Fruit fly (Drosophila melanogaster) whole organism, pupa: Measurements from ENCODE around the gene Sik2.

ENCODE experiments used
- CG10348 ChIP-seq: fragments of 200-800 bp; sonication (Bioruptor generic); IDR thresholded peaks from 2 replicates; pipeline ENCODE4 v1.3.6; 2022; ENCODE audit warnings: missing biosample characterization, missing genetic modification characterization
- CG12605 ChIP-seq: fragments of 200-800 bp; sonication (Bioruptor generic); IDR thresholded peaks from 2 replicates; pipeline ENCODE4 v1.3.6; 2022; ENCODE audit warnings: missing biosample characterization, missing genetic modification characterization
- CG13204 ChIP-seq: fragments of 200-800 bp; sonication (Bioruptor generic); optimal IDR thresholded peaks from 2 replicates; lab custom pipeline; 2018; ENCODE audit warnings: missing biosample characterization, mild to moderate bottlenecking, missing genetic modification characterization, moderate library complexity
- CG14655 ChIP-seq: fragments of 200-800 bp; sonication (Bioruptor generic); optimal IDR thresholded peaks from 3 replicates; lab custom pipeline; 2017; ENCODE audit warnings: mild to moderate bottlenecking, missing biosample characterization, missing genetic modification reagents, missing genetic modification characterization
- CG15710 ChIP-seq: fragments of 200-800 bp; sonication (Bioruptor generic); optimal IDR thresholded peaks from 2 replicates; lab custom pipeline; 2018; ENCODE audit warnings: missing biosample characterization, mild to moderate bottlenecking, missing genetic modification characterization, moderate library complexity
- CG17806 ChIP-seq: fragments of 200-800 bp; sonication (Bioruptor generic); optimal IDR thresholded peaks from 2 replicates; lab custom pipeline; 2018; ENCODE audit warnings: missing biosample characterization, mild to moderate bottlenecking, missing genetic modification characterization, moderate library complexity
- CG32121 ChIP-seq: fragments of 200-800 bp; sonication (Bioruptor generic); IDR thresholded peaks from 2 replicates; pipeline ENCODE4 v1.3.6; 2022; ENCODE audit warnings: missing biosample characterization, missing genetic modification characterization
- CG34367 ChIP-seq: fragments of 200-800 bp; sonication (Bioruptor generic); optimal IDR thresholded peaks from 2 replicates; lab custom pipeline; 2018; ENCODE audit warnings: missing biosample characterization, mild to moderate bottlenecking, missing genetic modification characterization
- CG4496 ChIP-seq: fragments of 200-800 bp; sonication (Bioruptor generic); IDR thresholded peaks from 3 replicates; pipeline ENCODE4 v1.3.6; 2022; ENCODE audit warnings: missing biosample characterization, missing genetic modification characterization
- CG8159 ChIP-seq: fragments of 200-800 bp; sonication (Bioruptor generic); optimal IDR thresholded peaks from 3 replicates; lab custom pipeline; 2018; ENCODE audit warnings: missing biosample characterization, mild to moderate bottlenecking, missing genetic modification characterization, moderate library complexity
- CG8301 ChIP-seq: fragments of 200-800 bp; sonication (Bioruptor generic); optimal IDR thresholded peaks from 2 replicates; lab custom pipeline; 2018; ENCODE audit warnings: missing biosample characterization, mild to moderate bottlenecking, missing genetic modification characterization
- CG9948 ChIP-seq: fragments of 200-800 bp; sonication (Bioruptor generic); optimal IDR thresholded peaks from 2 replicates; lab custom pipeline; 2018; ENCODE audit warnings: missing biosample characterization, mild to moderate bottlenecking, missing genetic modification characterization, moderate library complexity
- D1 ChIP-seq: fragments of 200-800 bp; sonication (Bioruptor generic); optimal IDR thresholded peaks from 2 replicates; lab custom pipeline; 2018; ENCODE audit warnings: missing biosample characterization, mild to moderate bottlenecking, missing genetic modification characterization, moderate library complexity
- EcR ChIP-seq: fragments of 200-800 bp; sonication (Bioruptor generic); optimal IDR thresholded peaks from 3 replicates; lab custom pipeline; 2019; ENCODE audit warnings: missing biosample characterization, missing genetic modification characterization, mild to moderate bottlenecking, moderate library complexity, missing genetic modification reagents
- Ets98B ChIP-seq: fragments of 200-800 bp; sonication (Bioruptor generic); IDR thresholded peaks from 2 replicates; pipeline ENCODE4 v1.3.6; 2022; ENCODE audit warnings: missing biosample characterization, missing genetic modification characterization
- Pif1A ChIP-seq: fragments of 200-800 bp; sonication (Bioruptor generic); optimal IDR thresholded peaks from 3 replicates; lab custom pipeline; 2016; ENCODE audit warnings: missing biosample characterization, missing genetic modification characterization
- Pif1B ChIP-seq: fragments of 200-800 bp; sonication (Bioruptor generic); optimal IDR thresholded peaks from 3 replicates; lab custom pipeline; 2016; ENCODE audit warnings: missing biosample characterization, missing genetic modification characterization
- Snoo ChIP-seq: fragments of 200-800 bp; sonication (Bioruptor generic); optimal IDR thresholded peaks from 3 replicates; lab custom pipeline; 2017; ENCODE audit warnings: missing biosample characterization, mild to moderate bottlenecking, missing genetic modification characterization, inconsistent platforms
- fd96Ca ChIP-seq: fragments of 200-800 bp; sonication (Bioruptor generic); IDR thresholded peaks from 3 replicates; pipeline ENCODE4 v1.3.6; 2022; ENCODE audit warnings: missing biosample characterization, missing genetic modification characterization
- gl ChIP-seq: fragments of 200-800 bp; sonication (Bioruptor generic); optimal IDR thresholded peaks from 2 replicates; lab custom pipeline; 2018; ENCODE audit warnings: missing biosample characterization, mild to moderate bottlenecking, missing genetic modification characterization
- rn ChIP-seq: fragments of 200-800 bp; sonication (Bioruptor generic); IDR thresholded peaks from 2 replicates; pipeline ENCODE4 v1.3.6; 2022; ENCODE audit warnings: missing biosample characterization, missing genetic modification characterization

Sik2 gene

DNA sequence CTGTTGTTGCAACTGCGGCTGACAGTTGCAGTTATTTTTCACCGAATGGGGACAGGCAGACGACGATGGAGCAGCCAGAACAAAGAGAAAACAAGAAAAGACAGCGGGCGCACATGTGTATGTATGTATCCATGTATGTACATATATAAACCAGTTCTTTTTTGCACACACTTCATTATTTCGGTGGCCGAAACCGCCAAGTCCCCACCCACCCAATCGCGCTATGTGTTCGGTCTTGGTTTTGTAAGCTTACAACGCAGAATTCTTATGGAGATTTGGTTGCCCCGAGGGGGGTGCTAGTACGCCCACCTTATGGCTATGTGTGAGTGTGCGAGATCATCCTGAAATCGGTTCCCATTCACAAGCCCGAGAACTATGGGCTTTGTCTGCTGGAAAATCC lies 30.4 kb downstream of the Sik2 start:
- TF ChIP-seq CG13204 (GFP tag; lab: Kevin White, UChicago) (peak; percentile 26), CG14655 (GFP tag; lab: Kevin White, UChicago) (no peak)

DNA sequence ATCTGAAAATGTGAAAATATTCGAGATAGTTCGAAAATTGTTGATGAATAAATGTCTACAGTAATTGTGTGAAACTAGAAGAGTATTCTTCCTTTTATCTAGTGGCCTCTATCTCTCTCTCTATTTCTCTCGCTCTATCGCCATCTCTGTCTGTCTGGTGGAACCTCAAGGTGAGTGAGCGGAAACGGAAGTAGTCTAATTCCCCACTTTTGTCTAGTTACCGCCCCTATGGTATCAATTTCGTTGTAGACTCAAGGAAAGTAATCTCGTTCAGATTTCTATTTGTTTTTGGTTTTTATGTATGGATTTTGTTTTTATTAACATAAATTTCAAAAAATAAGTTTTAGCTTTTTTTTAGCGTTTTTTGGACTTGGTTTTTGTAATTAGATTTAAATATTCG lies 36.9 kb downstream of the Sik2 start:
- no peak for TF ChIP-seq CG13204 (GFP tag; lab: Kevin White, UChicago)

DNA sequence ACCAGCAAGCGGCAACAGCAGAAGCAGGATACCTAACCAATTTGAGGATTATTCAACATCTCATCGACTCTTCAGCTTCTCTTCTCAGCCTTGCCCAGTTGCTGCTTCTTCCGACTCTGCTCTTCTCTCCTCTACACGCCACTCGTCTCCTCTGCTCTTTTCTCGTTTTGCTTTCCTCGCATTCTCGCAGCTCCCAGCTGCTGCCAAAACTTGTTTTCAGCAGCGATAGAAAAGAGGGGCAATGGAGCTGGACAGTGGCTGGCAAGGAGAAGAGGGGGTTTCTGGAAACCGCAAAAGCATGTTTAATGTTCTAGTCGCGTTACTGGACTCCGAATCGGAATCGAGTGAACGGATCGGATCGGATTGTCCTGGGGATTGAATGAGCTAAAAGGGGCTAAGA lies 48.4 kb downstream of the Sik2 start:
- TF ChIP-seq CG8301, result no peak
- no peak for TF ChIP-seq CG15710 (tag; lab: Kevin White, UChicago)

DNA sequence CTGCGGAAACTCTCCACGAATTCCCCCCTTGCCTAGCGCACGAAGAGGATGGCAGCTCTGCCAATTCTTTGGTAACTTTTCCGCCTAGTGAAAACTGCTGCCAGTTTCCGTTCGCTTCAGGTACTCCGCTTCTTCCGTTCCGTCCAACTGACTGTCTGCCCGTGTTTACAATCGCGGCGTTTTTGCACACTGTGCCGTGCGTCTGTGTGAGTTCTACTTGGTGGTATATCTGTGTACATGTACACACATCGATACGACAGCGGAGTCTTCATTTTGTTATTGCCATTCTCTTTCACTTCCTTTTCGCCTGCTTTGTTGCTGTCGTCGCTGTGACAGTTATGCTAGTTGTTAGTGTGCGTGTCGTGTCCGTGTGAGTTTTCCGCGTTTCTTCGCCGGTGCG lies 48.9 kb downstream of the Sik2 start:
- peak; percentile 19; the same call in 1 of the 2 replicates for TF ChIP-seq CG32121
- peak; percentile 60 for TF ChIP-seq Pif1B (GFP tag; lab: Kevin White, UChicago)
- peak; percentile 66; the same call in 2 of the 3 replicates for TF ChIP-seq CG4496 (GFP tag; lab: Robert Waterston, UW)
- TF ChIP-seq rn (GFP tag; lab: Robert Waterston, UW), result no peak
- peak; percentile 35 for TF ChIP-seq Ets98B (GFP tag; lab: Robert Waterston, UW)
- peak; percentile 61 for TF ChIP-seq CG8159 (tag; lab: Kevin White, UChicago)
- TF ChIP-seq CG34367 (tag; lab: Kevin White, UChicago), result peak; percentile 38
- peak; percentile 28 for TF ChIP-seq gl
- TF ChIP-seq Pif1A (GFP tag; lab: Kevin White, UChicago), result no peak
- TF ChIP-seq CG12605 (GFP tag; lab: Robert Waterston, UW), result no peak
- TF ChIP-seq CG14655 (GFP tag; lab: Kevin White, UChicago), result no peak
- TF ChIP-seq CG13204 (GFP tag; lab: Kevin White, UChicago), result no peak
- TF ChIP-seq Snoo (tag; lab: Kevin White, UChicago), result peak; percentile 77
- TF ChIP-seq CG8301, result no peak
- TF ChIP-seq CG15710 (tag; lab: Kevin White, UChicago), result peak; percentile 55

DNA sequence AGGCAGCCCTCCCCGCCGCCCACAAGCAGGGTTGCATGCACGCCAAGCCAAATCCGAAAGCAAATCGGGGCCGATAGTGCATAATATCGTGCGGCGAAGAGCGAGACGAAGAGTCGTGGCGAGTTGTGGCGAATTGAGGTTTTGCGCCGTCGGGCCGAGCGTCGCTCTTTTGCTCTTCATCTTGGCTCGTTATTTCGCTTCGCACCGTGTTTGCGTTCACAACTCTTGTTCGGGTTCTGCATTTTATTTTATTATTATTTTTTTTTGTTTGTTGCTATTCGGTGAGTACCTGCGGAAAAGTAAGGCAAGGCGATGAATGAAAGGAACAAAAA lies 49.6 kb downstream of the Sik2 start:
- no peak for TF ChIP-seq CG15710 (tag; lab: Kevin White, UChicago)
- peak; percentile 52; the same call in 2 of the 3 replicates for TF ChIP-seq CG4496 (GFP tag; lab: Robert Waterston, UW)
- TF ChIP-seq CG8159 (tag; lab: Kevin White, UChicago), result no peak
- TF ChIP-seq Pif1A (GFP tag; lab: Kevin White, UChicago), result no peak
- TF ChIP-seq CG12605 (GFP tag; lab: Robert Waterston, UW), result peak; percentile 22; the same call in 1 of the 2 replicates
- TF ChIP-seq CG14655 (GFP tag; lab: Kevin White, UChicago), result no peak
- TF ChIP-seq Pif1B (GFP tag; lab: Kevin White, UChicago), result no peak
- no peak for TF ChIP-seq D1 (tag; lab: Kevin White, UChicago)
- TF ChIP-seq EcR (GFP tag; lab: Kevin White, UChicago), result no peak
- TF ChIP-seq Ets98B (GFP tag; lab: Robert Waterston, UW), result peak; percentile 8; the same call in 1 of the 2 replicates
- no peak for TF ChIP-seq CG34367 (tag; lab: Kevin White, UChicago)
- no peak for TF ChIP-seq CG10348 (GFP tag; lab: Robert Waterston, UW)
- no peak for TF ChIP-seq rn (GFP tag; lab: Robert Waterston, UW)
- TF ChIP-seq CG9948 (tag; lab: Kevin White, UChicago), result no peak
- no peak for TF ChIP-seq Snoo (tag; lab: Kevin White, UChicago)
- TF ChIP-seq CG8301, result no peak
- TF ChIP-seq CG13204 (GFP tag; lab: Kevin White, UChicago), result no peak
- no peak for TF ChIP-seq gl
- no peak for TF ChIP-seq fd96Ca (GFP tag; lab: Robert Waterston, UW)
- no peak for TF ChIP-seq CG32121
- TF ChIP-seq, all 21 proteins: peak for 3

DNA sequence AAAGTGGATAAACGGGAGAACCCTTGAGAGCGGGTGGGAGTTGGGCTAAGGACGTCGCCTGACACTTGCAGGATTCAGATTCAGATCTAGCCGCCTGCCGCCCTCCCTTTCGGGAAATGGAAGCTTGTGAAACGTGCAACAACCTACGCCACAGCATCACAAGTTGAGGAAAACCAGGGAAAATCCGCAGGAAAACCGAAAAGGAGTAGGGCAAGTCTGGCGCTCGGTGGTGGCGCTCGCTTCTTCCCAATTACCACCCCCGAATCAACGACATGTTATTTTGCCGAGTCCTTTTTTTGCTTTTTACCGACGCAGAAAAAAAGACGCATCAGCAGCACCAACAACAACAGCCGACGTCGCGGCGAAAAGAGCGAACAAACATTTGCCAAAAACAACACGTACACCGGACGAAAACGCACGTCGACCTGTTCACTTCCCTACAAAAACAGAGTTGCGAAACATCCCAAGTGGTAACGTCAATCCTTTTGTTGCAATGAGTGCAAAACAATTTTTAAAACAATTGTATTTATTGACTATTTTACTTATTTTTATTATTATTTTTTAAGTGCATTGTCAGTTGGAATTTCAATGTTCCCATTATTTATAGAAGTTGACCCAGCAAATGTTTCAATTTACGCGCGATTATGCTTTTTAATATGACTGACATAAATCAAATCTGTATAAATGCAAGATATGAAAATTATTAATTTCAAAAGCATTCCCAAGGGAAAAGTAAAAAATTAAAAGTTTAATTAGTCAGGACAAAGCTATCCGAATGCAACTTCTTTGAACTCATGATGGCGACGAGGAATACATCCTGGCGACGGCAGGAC lies 50.2 kb downstream of the Sik2 start:
- TF ChIP-seq CG32121 (0 out of 2 replicates have a peak, but pooled peaks have one; percentile 15), CG10348 (GFP tag; lab: Robert Waterston, UW) (no peak), CG12605 (GFP tag; lab: Robert Waterston, UW) (no peak), rn (GFP tag; lab: Robert Waterston, UW) (0 out of 2 replicates have a peak, but pooled peaks have one; percentile 26), CG4496 (GFP tag; lab: Robert Waterston, UW) (peak; percentile 63), CG17806 (tag; lab: Kevin White, UChicago) (peak; percentile 48), Pif1A (GFP tag; lab: Kevin White, UChicago) (peak; percentile 56), CG9948 (tag; lab: Kevin White, UChicago) (peak; percentile 27), CG8301 (peak; percentile 37), CG13204 (GFP tag; lab: Kevin White, UChicago) (no peak), CG34367 (tag; lab: Kevin White, UChicago) (peak; percentile 22), CG8159 (tag; lab: Kevin White, UChicago) (peak; percentile 50), gl (no peak), Snoo (tag; lab: Kevin White, UChicago) (no peak), CG15710 (tag; lab: Kevin White, UChicago) (peak; percentile 45), D1 (tag; lab: Kevin White, UChicago) (no peak), Pif1B (GFP tag; lab: Kevin White, UChicago) (peak; percentile 59), CG14655 (GFP tag; lab: Kevin White, UChicago) (peak; percentile 73), EcR (GFP tag; lab: Kevin White, UChicago) (no peak), fd96Ca (GFP tag; lab: Robert Waterston, UW) (peak; percentile 63; the same call in 2 of the 3 replicates), Ets98B (GFP tag; lab: Robert Waterston, UW) (peak; percentile 39)
